Fruit fly (Drosophila melanogaster) whole organism, embryonic: ENCODE measurements around the gene CG43168.

ENCODE experiments used
- Bdp1 ChIP-seq: fragments of 200-800 bp; sonication (Bioruptor generic); optimal IDR thresholded peaks from 3 replicates; lab custom pipeline; 2016; ENCODE audit warnings: missing biosample characterization, missing genetic modification characterization
- Bteb2 ChIP-seq: fragments of 200-800 bp; sonication (Bioruptor generic); optimal IDR thresholded peaks from 2 replicates; lab custom pipeline; 2016; ENCODE audit warnings: missing biosample characterization, missing genetic modification characterization
- CG10321 ChIP-seq: fragments of 200-800 bp; sonication (Bioruptor generic); IDR thresholded peaks from 2 replicates; pipeline ENCODE4 v1.3.6; 2022; ENCODE audit warnings: missing biosample characterization, missing genetic modification characterization
- CG10565 ChIP-seq: fragments of 200-800 bp; sonication (Bioruptor generic); optimal IDR thresholded peaks from 3 replicates; lab custom pipeline; 2016; ENCODE audit warnings: missing biosample characterization, mild to moderate bottlenecking, missing genetic modification characterization
- CG11247 ChIP-seq: fragments of 200-800 bp; sonication (Bioruptor generic); IDR thresholded peaks from 2 replicates; pipeline ENCODE4 v1.3.6; 2022; ENCODE audit warnings: missing biosample characterization, missing genetic modification characterization
- CG11695 ChIP-seq: fragments of 200-800 bp; sonication (Bioruptor generic); IDR thresholded peaks from 3 replicates; pipeline ENCODE4 v1.3.6; 2022; ENCODE audit warnings: missing biosample characterization, missing genetic modification characterization
- CG12744 ChIP-seq: fragments of 200-800 bp; sonication (Bioruptor generic); optimal IDR thresholded peaks from 2 replicates; lab custom pipeline; 2016; ENCODE audit warnings: missing biosample characterization, missing genetic modification characterization
- CG13123 ChIP-seq: fragments of 200-800 bp; sonication (Bioruptor generic); optimal IDR thresholded peaks from 2 replicates; lab custom pipeline; 2016; ENCODE audit warnings: missing biosample characterization, missing genetic modification characterization
- CG13287 ChIP-seq: fragments of 200-800 bp; sonication (Bioruptor generic); IDR thresholded peaks from 2 replicates; pipeline ENCODE4 v1.3.6; 2022; ENCODE audit warnings: missing biosample characterization, missing genetic modification characterization; ENCODE audit not compliant: partially characterized antibody
- CG14441 ChIP-seq: fragments of 200-800 bp; sonication (Bioruptor generic); IDR thresholded peaks from 2 replicates; pipeline ENCODE4 v1.3.6; 2022; ENCODE audit warnings: missing biosample characterization, missing genetic modification characterization
- CG17568 ChIP-seq: fragments of 200-800 bp; sonication (Bioruptor generic); optimal IDR thresholded peaks from 2 replicates; lab custom pipeline; 2018; ENCODE audit warnings: missing biosample characterization, mild to moderate bottlenecking, missing genetic modification characterization, moderate library complexity
- CG17612 ChIP-seq: fragments of 200-800 bp; sonication (Bioruptor generic); IDR thresholded peaks from 2 replicates; pipeline ENCODE4 v1.3.6; 2022; ENCODE audit warnings: missing biosample characterization, missing genetic modification characterization
- CG18262 ChIP-seq: fragments of 200-800 bp; optimal IDR thresholded peaks from 3 replicates; lab custom pipeline; 2019; ENCODE audit warnings: missing biosample characterization, mild to moderate bottlenecking, missing genetic modification characterization, moderate library complexity
- CG2116 ChIP-seq: fragments of 200-800 bp; sonication (Bioruptor generic); optimal IDR thresholded peaks from 3 replicates; lab custom pipeline; 2018; ENCODE audit warnings: missing biosample characterization, mild to moderate bottlenecking, missing genetic modification characterization
- CG2129 ChIP-seq: fragments of 200-800 bp; sonication (Bioruptor generic); IDR thresholded peaks from 2 replicates; pipeline ENCODE4 v1.3.6; 2022; ENCODE audit warnings: missing biosample characterization, missing genetic modification characterization; ENCODE audit not compliant: partially characterized antibody
- CG2199 ChIP-seq: fragments of 200-800 bp; sonication (Bioruptor generic); IDR thresholded peaks from 3 replicates; pipeline ENCODE4 v1.3.6; 2022; ENCODE audit warnings: missing biosample characterization, missing genetic modification characterization
- CG31388 ChIP-seq: fragments of 200-800 bp; sonication (Bioruptor generic); optimal IDR thresholded peaks from 2 replicates; lab custom pipeline; 2016; ENCODE audit warnings: missing biosample characterization, missing genetic modification characterization
- CG31441 ChIP-seq: fragments of 200-800 bp; sonication (Bioruptor generic); IDR thresholded peaks from 2 replicates; pipeline ENCODE4 v1.3.6; 2022; ENCODE audit warnings: missing biosample characterization, missing genetic modification characterization
- CG32772 ChIP-seq: fragments of 200-800 bp; sonication (Bioruptor generic); IDR thresholded peaks from 2 replicates; pipeline ENCODE4 v1.3.6; 2022; ENCODE audit warnings: missing biosample characterization, missing genetic modification characterization
- CG34376 ChIP-seq: fragments of 200-800 bp; sonication (Bioruptor generic); optimal IDR thresholded peaks from 2 replicates; lab custom pipeline; 2018; ENCODE audit warnings: missing biosample characterization, mild to moderate bottlenecking, missing genetic modification characterization
- CG43689 ChIP-seq: fragments of 200-800 bp; sonication (Bioruptor generic); IDR thresholded peaks from 2 replicates; pipeline ENCODE4 v1.3.6; 2022; ENCODE audit warnings: missing biosample characterization, missing genetic modification characterization
- CG6791 ChIP-seq: fragments of 200-800 bp; sonication (Bioruptor generic); IDR thresholded peaks from 3 replicates; pipeline ENCODE4 v1.3.6; 2022; ENCODE audit warnings: missing biosample characterization, missing genetic modification characterization; ENCODE audit not compliant: partially characterized antibody
- CG6854 ChIP-seq: fragments of 200-800 bp; sonication (Bioruptor generic); optimal IDR thresholded peaks from 3 replicates; lab custom pipeline; 2017; ENCODE audit warnings: missing biosample characterization, mild to moderate bottlenecking, missing genetic modification characterization
- CG9727 ChIP-seq: fragments of 200-800 bp; sonication (Bioruptor generic); optimal IDR thresholded peaks from 3 replicates; lab custom pipeline; 2017; ENCODE audit warnings: missing biosample characterization, mild to moderate bottlenecking, missing genetic modification characterization
- CG9817 ChIP-seq: fragments of 200-800 bp; sonication (Bioruptor generic); optimal IDR thresholded peaks from 2 replicates; lab custom pipeline; 2018; ENCODE audit warnings: missing biosample characterization, mild to moderate bottlenecking, missing genetic modification characterization, moderate library complexity
- CoRest ChIP-seq: fragments of 200-800 bp; sonication (Bioruptor generic); optimal IDR thresholded peaks from 3 replicates; lab custom pipeline; 2018; ENCODE audit warnings: missing biosample characterization, mild to moderate bottlenecking, missing genetic modification characterization, moderate library complexity
- Dad ChIP-seq: fragments of 200-800 bp; sonication (Bioruptor generic); optimal IDR thresholded peaks from 3 replicates; lab custom pipeline; 2016; ENCODE audit warnings: missing biosample characterization, missing genetic modification characterization
- Dfd ChIP-seq, 2 experiments: fragments of >200 bp; optimal IDR thresholded peaks; 2 replicates each; lab custom pipeline; 2017; ENCODE audit warnings: missing biosample characterization in 2 of 2, missing genetic modification characterization in 2 of 2
- Dip2 ChIP-seq: fragments of 200-800 bp; sonication (Bioruptor generic); IDR thresholded peaks from 2 replicates; pipeline ENCODE4 v1.3.6; 2022; ENCODE audit warnings: missing biosample characterization, missing genetic modification characterization
- Elba2 ChIP-seq: fragments of 200-800 bp; sonication (Bioruptor generic); optimal IDR thresholded peaks from 3 replicates; lab custom pipeline; 2016; ENCODE audit warnings: missing biosample characterization, missing genetic modification characterization
- HLH54F ChIP-seq: fragments of 200-800 bp; sonication (Bioruptor generic); optimal IDR thresholded peaks from 3 replicates; lab custom pipeline; 2016; ENCODE audit warnings: missing biosample characterization, missing genetic modification characterization
- Lhr ChIP-seq: fragments of 200-800 bp; sonication (Bioruptor generic); optimal IDR thresholded peaks from 3 replicates; lab custom pipeline; 2017; ENCODE audit warnings: mild to moderate bottlenecking, missing biosample characterization, missing genetic modification reagents, missing genetic modification characterization
- NfI ChIP-seq: fragments of 200-800 bp; sonication (Bioruptor generic); optimal IDR thresholded peaks from 3 replicates; lab custom pipeline; 2018; ENCODE audit warnings: missing biosample characterization, mild to moderate bottlenecking, missing genetic modification characterization, moderate library complexity
- Poxn ChIP-seq: fragments of 200-800 bp; sonication (Bioruptor generic); IDR thresholded peaks from 2 replicates; pipeline ENCODE4 v1.3.6; 2022; ENCODE audit warnings: missing biosample characterization, missing genetic modification characterization
- Rfx ChIP-seq: fragments of 200-800 bp; sonication (Bioruptor generic); IDR thresholded peaks from 2 replicates; pipeline ENCODE4 v1.3.6; 2022; ENCODE audit warnings: missing biosample characterization, missing genetic modification characterization
- Side ChIP-seq: fragments of 200-800 bp; sonication (Bioruptor generic); optimal IDR thresholded peaks from 2 replicates; lab custom pipeline; 2016; ENCODE audit warnings: missing biosample characterization, missing genetic modification characterization
- Tbp ChIP-seq: fragments of >200 bp; optimal IDR thresholded peaks from 2 replicates; lab custom pipeline; 2018; ENCODE audit warnings: missing biosample characterization, missing genetic modification characterization
- Xrp1 ChIP-seq: fragments of 200-800 bp; sonication (Bioruptor generic); IDR thresholded peaks from 2 replicates; pipeline ENCODE4 v1.3.6; 2022; ENCODE audit warnings: missing biosample characterization, missing genetic modification characterization
- ash1 ChIP-seq: fragments of 200-800 bp; sonication (Bioruptor generic); optimal IDR thresholded peaks from 2 replicates; lab custom pipeline; 2018; ENCODE audit warnings: missing biosample characterization, mild to moderate bottlenecking, missing genetic modification characterization
- az2 ChIP-seq: fragments of 200-800 bp; sonication (Bioruptor generic); optimal IDR thresholded peaks from 3 replicates; lab custom pipeline; 2016; ENCODE audit warnings: missing biosample characterization, missing genetic modification characterization
- bbx ChIP-seq: fragments of 200-800 bp; sonication (Bioruptor generic); IDR thresholded peaks from 2 replicates; pipeline ENCODE4 v1.3.6; 2022; ENCODE audit warnings: missing biosample characterization, missing genetic modification characterization; ENCODE audit not compliant: partially characterized antibody
- bcd ChIP-seq: fragments of 200-800 bp; sonication (Bioruptor generic); optimal IDR thresholded peaks from 2 replicates; lab custom pipeline; 2017; ENCODE audit warnings: missing biosample characterization, mild to moderate bottlenecking, missing genetic modification characterization
- h ChIP-seq: fragments of >200 bp; optimal IDR thresholded peaks from 2 replicates; lab custom pipeline; 2017
- hth ChIP-seq: fragments of >200 bp; optimal IDR thresholded peaks from 2 replicates; lab custom pipeline; 2017; ENCODE audit warnings: inconsistent platforms
- lbe ChIP-seq: fragments of 200-800 bp; sonication (Bioruptor generic); optimal IDR thresholded peaks from 2 replicates; lab custom pipeline; 2016; ENCODE audit warnings: missing biosample characterization, mild to moderate bottlenecking, missing genetic modification characterization
- mam ChIP-seq: fragments of 200-800 bp; sonication (Bioruptor generic); optimal IDR thresholded peaks from 3 replicates; lab custom pipeline; 2016; ENCODE audit warnings: missing biosample characterization, missing genetic modification characterization
- ranshi ChIP-seq: fragments of 200-800 bp; sonication (Bioruptor generic); IDR thresholded peaks from 2 replicates; pipeline ENCODE4 v1.3.6; 2022; ENCODE audit warnings: missing biosample characterization, missing genetic modification characterization
- trem ChIP-seq: fragments of 200-800 bp; optimal IDR thresholded peaks from 3 replicates; lab custom pipeline; 2019; ENCODE audit warnings: missing biosample characterization, mild to moderate bottlenecking, missing genetic modification characterization, moderate library complexity
- unc-4 ChIP-seq: fragments of 200-800 bp; sonication (Bioruptor generic); IDR thresholded peaks from 2 replicates; pipeline ENCODE4 v1.3.6; 2022; ENCODE audit warnings: missing biosample characterization, missing genetic modification characterization; ENCODE audit not compliant: partially characterized antibody
- vvl ChIP-seq: fragments of 200-800 bp; sonication (Bioruptor generic); IDR thresholded peaks from 2 replicates; pipeline ENCODE4 v1.3.6; 2022; ENCODE audit warnings: missing biosample characterization, missing genetic modification characterization

Gene CG43168

DNA sequence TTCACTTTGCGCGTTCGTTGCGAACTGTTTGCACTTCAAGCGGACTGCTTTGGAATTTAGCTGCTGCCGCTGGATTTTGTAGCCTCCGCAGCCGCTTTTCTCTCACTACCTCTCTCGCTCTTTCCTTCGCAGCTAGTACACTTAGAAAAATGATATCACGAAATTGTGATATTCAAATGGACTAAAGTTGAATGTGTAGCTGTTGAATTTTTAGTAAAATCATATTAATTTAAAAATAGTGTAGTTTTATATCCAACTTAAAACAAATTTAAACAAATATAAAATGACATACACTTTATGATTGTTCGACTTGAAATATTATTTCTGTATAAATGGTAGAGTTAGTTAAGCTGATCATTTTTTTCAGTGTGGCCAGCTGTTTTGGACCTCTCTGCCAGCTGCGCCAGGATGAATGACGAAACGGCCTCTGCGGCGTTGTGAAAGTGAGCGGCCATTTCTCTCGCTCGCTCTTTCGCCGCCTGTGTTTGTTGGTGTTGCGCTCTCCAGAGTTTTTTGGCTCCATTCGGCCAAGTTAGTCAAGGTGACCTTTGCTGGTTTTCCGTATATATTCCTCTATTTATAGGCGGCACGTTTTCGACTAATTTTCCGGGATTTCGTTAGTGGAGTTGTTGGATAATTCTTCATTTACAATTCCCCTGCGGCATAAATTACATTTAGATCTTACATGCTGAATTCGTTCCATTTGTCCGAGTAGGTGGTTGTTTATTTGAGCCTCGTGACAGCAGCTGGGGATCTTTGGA, 12.8 kb upstream of the CG43168 start, which contains the start of gene Ldh (continued):
- TF ChIP-seq CG11695 (GFP tag; lab: Robert Waterston, UW) (peak; percentile 95), CG2116 (GFP tag; lab: Kevin White, UChicago) (peak; percentile 81), NfI (GFP tag; lab: Kevin White, UChicago) (peak; percentile 93), Bdp1 (GFP tag; lab: Kevin White, UChicago) (peak; percentile 80), CG14441 (GFP tag; lab: Robert Waterston, UW) (peak; percentile 87), CG11247 (GFP tag; lab: Robert Waterston, UW) (peak; percentile 83), lbe (GFP tag; lab: Kevin White, UChicago) (peak; percentile 93), az2 (GFP tag; lab: Kevin White, UChicago) (peak; percentile 96), Lhr (GFP tag; lab: Kevin White, UChicago) (peak; percentile 88), h (lab: Kevin White, UChicago) (no peak), CG34376 (GFP tag; lab: Kevin White, UChicago) (peak; percentile 82), CG18262 (tag; lab: Kevin White, UChicago) (peak; percentile 99), Bteb2 (GFP tag; lab: Kevin White, UChicago) (peak; percentile 89), CG13287 (GFP tag; lab: Robert Waterston, UW) (no peak), CG10321 (GFP tag; lab: Robert Waterston, UW) (peak; percentile 68), CG17568 (GFP tag; lab: Kevin White, UChicago) (peak; percentile 92), vvl (GFP tag; lab: Robert Waterston, UW) (peak; percentile 97), CG43689 (peak; percentile 74; the same call in 1 of the 2 replicates), HLH54F (GFP tag; lab: Kevin White, UChicago) (peak; percentile 86), unc-4 (GFP tag; lab: Robert Waterston, UW) (no peak), CoRest (tag; lab: Kevin White, UChicago) (peak; percentile 98), Tbp (GFP tag; lab: Kevin White, UChicago) (no peak), CG10565 (GFP tag; lab: Kevin White, UChicago) (peak; percentile 59), Side (GFP tag; lab: Kevin White, UChicago) (peak; percentile 48), Elba2 (peak; percentile 80), Dad (GFP tag; lab: Kevin White, UChicago) (peak; percentile 73), Rfx (GFP tag; lab: Robert Waterston, UW) (peak; percentile 90), Dip2 (GFP tag; lab: Robert Waterston, UW) (0 out of 2 replicates have a peak, but pooled peaks have one; percentile 19), CG6854 (GFP tag; lab: Kevin White, UChicago) (peak; percentile 93), CG2129 (GFP tag; lab: Robert Waterston, UW) (no peak), trem (tag; lab: Kevin White, UChicago) (peak; percentile 95), CG9727 (GFP tag; lab: Kevin White, UChicago) (peak; percentile 99), CG32772 (GFP tag; lab: Robert Waterston, UW) (peak; percentile 89), CG31441 (peak; percentile 98), mam (peak; percentile 76), CG31388 (peak; percentile 85), CG12744 (peak; percentile 83), CG9817 (tag; lab: Kevin White, UChicago) (peak; percentile 93), CG13123 (GFP tag; lab: Kevin White, UChicago) (peak; percentile 89), ranshi (peak; percentile 87), Poxn (GFP tag; lab: Robert Waterston, UW) (peak; percentile 62; the same call in 1 of the 2 replicates), Xrp1 (peak; percentile 98), CG6791 (GFP tag; lab: Robert Waterston, UW) (no peak), hth (lab: Kevin White, UChicago) (no peak), bcd (GFP tag; lab: Kevin White, UChicago) (peak; percentile 95), Dfd (GFP tag; optimal IDR thresholded peaks at IDR 0.05; lab: Kevin White, UChicago) (no peak), ash1 (GFP tag; lab: Kevin White, UChicago) (peak; percentile 58), bbx (GFP tag; lab: Robert Waterston, UW) (no peak), CG2199 (GFP tag; lab: Robert Waterston, UW) (peak; percentile 72; the same call in 1 of the 3 replicates), CG17612 (peak; percentile 67; the same call in 1 of the 2 replicates)
